Fruit fly (Drosophila melanogaster): ENCODE measurements around the gene CG7329.

DNA sequence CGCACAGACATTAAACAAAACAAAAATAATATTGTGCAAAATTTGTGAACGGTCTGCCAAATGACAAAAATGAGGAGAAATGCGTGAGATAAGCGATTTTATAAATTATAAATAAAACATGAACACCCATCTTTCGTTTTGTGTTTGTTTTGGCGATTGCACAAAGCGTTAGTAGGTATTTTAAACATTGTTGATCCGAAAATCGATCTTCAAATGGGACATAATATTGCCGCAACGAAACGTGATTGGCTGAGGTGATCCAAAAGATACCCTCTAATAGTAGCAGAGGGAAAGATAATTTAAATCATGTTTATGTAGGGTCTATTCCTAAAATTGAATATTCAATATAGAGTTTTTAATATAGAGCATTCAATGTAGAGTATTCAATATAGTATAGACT is 41.3 kb upstream of the CG7329 start:
- TF ChIP-seq CG1620 (GFP tag; optimal IDR thresholded peaks at IDR 0.05) (no peak), kay (GFP tag; ENCODE audit: borderline replicate concordance) (peak; percentile 73), cnc (optimal IDR thresholded peaks at IDR 0.05) (no peak), Hr96 (GFP tag; optimal IDR thresholded peaks at IDR 0.05) (no peak), Crg-1 (GFP tag; optimal IDR thresholded peaks at IDR 0.05) (no peak), ovo (GFP tag; optimal IDR thresholded peaks at IDR 0.05) (no peak), Mnt (GFP tag; optimal IDR thresholded peaks at IDR 0.05) (no peak), pad (GFP tag; optimal IDR thresholded peaks at IDR 0.05) (no peak), CG7045 (GFP tag; optimal IDR thresholded peaks at IDR 0.05) (no peak), tj (GFP tag; optimal IDR thresholded peaks at IDR 0.05) (no peak)

Data from whole organism, adult.